Fruit fly (Drosophila melanogaster) whole organism, wandering third instar larva: ENCODE measurements around the gene msb1l.

ENCODE experiments used
- Abd-B ChIP-seq: fragments of >200 bp; optimal IDR thresholded peaks from 2 replicates; lab custom pipeline; 2017; ENCODE audit warnings: missing biosample characterization, missing genetic modification characterization
- CG32264 ChIP-seq: fragments of 200-800 bp; sonication (Bioruptor generic); optimal IDR thresholded peaks from 2 replicates; lab custom pipeline; 2016; ENCODE audit warnings: missing biosample characterization, missing genetic modification characterization
- CG9705 ChIP-seq: fragments of 200-800 bp; sonication (Bioruptor generic); optimal IDR thresholded peaks from 2 replicates; lab custom pipeline; 2018; ENCODE audit warnings: missing biosample characterization, mild to moderate bottlenecking, missing genetic modification characterization
- CrebA ChIP-seq: fragments of 200-800 bp; sonication (Bioruptor generic); optimal IDR thresholded peaks from 2 replicates; lab custom pipeline; 2016; ENCODE audit warnings: missing biosample characterization, mild to moderate bottlenecking, missing genetic modification characterization, borderline replicate concordance
- Dfd ChIP-seq: fragments of >200 bp; optimal IDR thresholded peaks from 2 replicates; lab custom pipeline; 2017; ENCODE audit warnings: missing biosample characterization, missing genetic modification characterization
- Dif ChIP-seq: fragments of 200-275, 200-300 bp; sonication (Bioruptor generic); optimal IDR thresholded peaks from 2 replicates; lab custom pipeline; 2018; ENCODE audit warnings: missing biosample characterization, missing genetic modification characterization; ENCODE audit not compliant: partially characterized antibody
- GATAd ChIP-seq: sonication (Bioruptor generic); optimal IDR thresholded peaks from 2 replicates; lab custom pipeline; 2016; ENCODE audit warnings: missing biosample characterization, missing genetic modification characterization
- HLH106 ChIP-seq: fragments of 200-800 bp; optimal IDR thresholded peaks from 3 replicates; lab custom pipeline; 2019; ENCODE audit warnings: missing biosample characterization, mild to moderate bottlenecking, missing genetic modification characterization, moderate library complexity
- Hnf4 ChIP-seq: fragments of 200-800 bp; sonication (Bioruptor generic); optimal IDR thresholded peaks from 2 replicates; lab custom pipeline; 2016; ENCODE audit warnings: missing biosample characterization, mild to moderate bottlenecking, missing genetic modification characterization
- Hr78 ChIP-seq: fragments of >200 bp; optimal IDR thresholded peaks from 2 replicates; lab custom pipeline; 2017; ENCODE audit warnings: missing biosample characterization, missing genetic modification characterization
- Hr83 ChIP-seq: fragments of 200-300 bp; sonication (Bioruptor generic); optimal IDR thresholded peaks from 2 replicates; lab custom pipeline; 2016; ENCODE audit warnings: missing biosample characterization, mild to moderate bottlenecking, missing genetic modification characterization, moderate library complexity; ENCODE audit not compliant: poor library complexity, severe bottlenecking
- Jra ChIP-seq: sonication (Bioruptor generic); optimal IDR thresholded peaks from 2 replicates; lab custom pipeline; 2016; ENCODE audit warnings: missing biosample characterization, missing genetic modification characterization
- Mio ChIP-seq: sonication (Bioruptor generic); optimal IDR thresholded peaks from 2 replicates; lab custom pipeline; 2016; ENCODE audit warnings: missing biosample characterization, missing genetic modification characterization
- Myc ChIP-seq: fragments of >200 bp; optimal IDR thresholded peaks from 2 replicates; lab custom pipeline; 2017
- N ChIP-seq: fragments of >200 bp; optimal IDR thresholded peaks from 2 replicates; lab custom pipeline; 2018; ENCODE audit warnings: missing biosample characterization, missing external identifiers, missing genetic modification characterization
- OdsH ChIP-seq: fragments of 200-800 bp; sonication (Bioruptor generic); optimal IDR thresholded peaks from 2 replicates; lab custom pipeline; 2016; ENCODE audit warnings: missing biosample characterization, mild to moderate bottlenecking, missing genetic modification characterization
- Rel ChIP-seq, 2 experiments: fragments of 200-800 bp; sonication (Bioruptor generic) in 1 of 2; optimal IDR thresholded peaks; 2 replicates in 1 of 2; 3 replicates in 1 of 2; lab custom pipeline; 2016 to 2019; ENCODE audit warnings: mild to moderate bottlenecking in 2 of 2, missing biosample characterization in 2 of 2, missing genetic modification characterization in 2 of 2, moderate library complexity in 1 of 2
- Sp1 ChIP-seq: fragments of 200-800 bp; sonication (Bioruptor generic); optimal IDR thresholded peaks from 3 replicates; lab custom pipeline; 2019; ENCODE audit warnings: missing biosample characterization, mild to moderate bottlenecking, missing genetic modification characterization, moderate library complexity
- Vsx2 ChIP-seq: fragments of 200-300, 225-300 bp; sonication (Bioruptor generic); optimal IDR thresholded peaks from 2 replicates; lab custom pipeline; 2018; ENCODE audit warnings: missing biosample characterization, missing genetic modification characterization; ENCODE audit not compliant: partially characterized antibody
- br ChIP-seq: fragments of 200-800 bp; sonication (Bioruptor generic); optimal IDR thresholded peaks from 2 replicates; lab custom pipeline; 2016; ENCODE audit warnings: missing biosample characterization, missing genetic modification characterization
- brk ChIP-seq: fragments of 200-800 bp; sonication (Bioruptor generic); optimal IDR thresholded peaks from 2 replicates; lab custom pipeline; 2016; ENCODE audit warnings: missing biosample characterization, mild to moderate bottlenecking, missing genetic modification characterization
- dl ChIP-seq, 2 experiments: fragments of 175-275, 200-275 bp in 1 of 2; fragments of 200-275 bp in 1 of 2; sonication (Bioruptor generic); optimal IDR thresholded peaks; lab custom pipeline; 2018; ENCODE audit warnings: mild to moderate bottlenecking in 2 of 2, missing biosample characterization in 2 of 2, missing genetic modification characterization in 2 of 2, moderate library complexity in 2 of 2; ENCODE audit not compliant: partially characterized antibody in 2 of 2, insufficient read depth in 1 of 2
- dmrt93B ChIP-seq: fragments of 200-800 bp; sonication (Bioruptor generic); optimal IDR thresholded peaks from 2 replicates; lab custom pipeline; 2018; ENCODE audit warnings: missing biosample characterization, mild to moderate bottlenecking, missing genetic modification characterization
- dsf ChIP-seq: sonication (Bioruptor generic); optimal IDR thresholded peaks from 2 replicates; lab custom pipeline; 2016; ENCODE audit warnings: missing biosample characterization, missing genetic modification characterization, borderline replicate concordance
- ey ChIP-seq: fragments of 200-800 bp; sonication (Bioruptor generic); optimal IDR thresholded peaks from 2 replicates; lab custom pipeline; 2016; ENCODE audit warnings: missing biosample characterization, missing genetic modification characterization
- foxo ChIP-seq, 2 experiments: fragments of 200-800 bp; sonication (Bioruptor generic); optimal IDR thresholded peaks; 2 replicates in 1 of 2; 3 replicates in 1 of 2; lab custom pipeline; 2016 to 2017; ENCODE audit warnings: missing biosample characterization in 2 of 2, missing genetic modification characterization in 2 of 2
- fru ChIP-seq: fragments of 200-800 bp; sonication (Bioruptor generic); optimal IDR thresholded peaks from 3 replicates; lab custom pipeline; 2016; ENCODE audit warnings: missing biosample characterization, mild to moderate bottlenecking, missing genetic modification characterization
- h ChIP-seq: fragments of 200-800 bp; sonication (Bioruptor generic); optimal IDR thresholded peaks from 3 replicates; lab custom pipeline; 2016; ENCODE audit warnings: missing biosample characterization, mild to moderate bottlenecking, missing genetic modification characterization
- jim ChIP-seq: fragments of 175-275, 200-325 bp; sonication (Bioruptor generic); optimal IDR thresholded peaks from 2 replicates; lab custom pipeline; 2016; ENCODE audit warnings: missing biosample characterization, mild to moderate bottlenecking, missing genetic modification characterization
- lola ChIP-seq: fragments of >200 bp; optimal IDR thresholded peaks from 2 replicates; lab custom pipeline; 2017; ENCODE audit warnings: missing biosample characterization, missing genetic modification characterization
- pan ChIP-seq: fragments of >200 bp; optimal IDR thresholded peaks from 2 replicates; lab custom pipeline; 2017
- psq ChIP-seq: fragments of 200-800 bp; sonication (Bioruptor generic); optimal IDR thresholded peaks from 3 replicates; lab custom pipeline; 2017; ENCODE audit warnings: missing biosample characterization, mild to moderate bottlenecking, missing genetic modification characterization, moderate library complexity
- rgr ChIP-seq: fragments of 200-800 bp; sonication (Bioruptor generic); optimal IDR thresholded peaks from 3 replicates; lab custom pipeline; 2016; ENCODE audit warnings: missing biosample characterization, mild to moderate bottlenecking, missing genetic modification characterization
- sage ChIP-seq: fragments of 200-800 bp; sonication (Bioruptor generic); optimal IDR thresholded peaks from 2 replicates; lab custom pipeline; 2016; ENCODE audit warnings: missing biosample characterization, mild to moderate bottlenecking, missing genetic modification characterization
- sv ChIP-seq: fragments of 200-800 bp; sonication (Bioruptor generic); optimal IDR thresholded peaks from 3 replicates; lab custom pipeline; 2016; ENCODE audit warnings: missing biosample characterization, missing genetic modification characterization
- tai ChIP-seq: sonication (Bioruptor generic); optimal IDR thresholded peaks from 2 replicates; lab custom pipeline; 2016; ENCODE audit warnings: missing biosample characterization, missing genetic modification characterization
- usp ChIP-seq: fragments of >200 bp; optimal IDR thresholded peaks from 2 replicates; lab custom pipeline; 2017; ENCODE audit warnings: missing biosample characterization, missing genetic modification characterization
- woc ChIP-seq: sonication (Bioruptor generic); optimal IDR thresholded peaks from 2 replicates; lab custom pipeline; 2016; ENCODE audit warnings: missing biosample characterization, mild to moderate bottlenecking, missing genetic modification characterization

msb1l gene

dm6 chr2L:19577187-19577765, at the start of gene msb1l, which contains the start of gene spi:
TSS of gene msb1l (plus strand) at chr2L:19577701.
TSS of gene spi (minus strand) at chr2L:19577315.
- TF ChIP-seq br (GFP tag; lab: Kevin White, UChicago) (no peak), ey (GFP tag; lab: Kevin White, UChicago) (peak; percentile 23), fru (GFP tag; lab: Kevin White, UChicago) (no peak), sv (no peak), N (no peak), Sp1 (peak; percentile 41), sage (GFP tag; lab: Kevin White, UChicago) (no peak), tai (GFP tag; lab: Kevin White, UChicago) (no peak), Dif (GFP tag; lab: Kevin White, UChicago) (no peak), Dfd (no peak), Hr78 (GFP tag; lab: Kevin White, UChicago) (no peak), Hnf4 (GFP tag; lab: Kevin White, UChicago) (no peak), Vsx2 (no peak), HLH106 (peak; percentile 72), GATAd (GFP tag; lab: Kevin White, UChicago) (no peak), OdsH (GFP tag; lab: Kevin White, UChicago) (peak; percentile 16), Jra (peak; percentile 2), pan (lab: Kevin White, UChicago) (no peak), Myc (peak; percentile 75), dl (GFP tag; optimal IDR thresholded peaks at IDR 0.05; lab: Kevin White, UChicago; ENCODE audit: insufficient read depth in 1 of 2, partially characterized antibody in 2 of 2) (no peak), rgr (GFP tag; lab: Kevin White, UChicago) (peak; percentile 48), Hr83 (GFP tag; lab: Kevin White, UChicago) (peak; percentile 39), jim (no peak), CG32264 (GFP tag; lab: Kevin White, UChicago) (no peak), Mio (no peak), foxo (GFP tag; optimal IDR thresholded peaks at IDR 0.05; lab: Kevin White, UChicago) (peak in 1 of 2 experiments; percentile 69), psq (peak; percentile 36), woc (GFP tag; lab: Kevin White, UChicago) (peak; percentile 61), Rel (GFP tag; optimal IDR thresholded peaks at IDR 0.05; lab: Kevin White, UChicago) (no peak), Rel (tag; optimal IDR thresholded peaks at IDR 0.05; lab: Kevin White, UChicago) (no peak), dsf (peak; percentile 44), brk (GFP tag; lab: Kevin White, UChicago) (no peak), CrebA (GFP tag; lab: Kevin White, UChicago) (no peak), usp (no peak), lola (GFP tag; lab: Kevin White, UChicago) (no peak), CG9705 (GFP tag; lab: Kevin White, UChicago) (peak; percentile 3), dmrt93B (peak; percentile 20), h (peak; percentile 60), Abd-B (GFP tag; lab: Kevin White, UChicago) (no peak)

DNA sequence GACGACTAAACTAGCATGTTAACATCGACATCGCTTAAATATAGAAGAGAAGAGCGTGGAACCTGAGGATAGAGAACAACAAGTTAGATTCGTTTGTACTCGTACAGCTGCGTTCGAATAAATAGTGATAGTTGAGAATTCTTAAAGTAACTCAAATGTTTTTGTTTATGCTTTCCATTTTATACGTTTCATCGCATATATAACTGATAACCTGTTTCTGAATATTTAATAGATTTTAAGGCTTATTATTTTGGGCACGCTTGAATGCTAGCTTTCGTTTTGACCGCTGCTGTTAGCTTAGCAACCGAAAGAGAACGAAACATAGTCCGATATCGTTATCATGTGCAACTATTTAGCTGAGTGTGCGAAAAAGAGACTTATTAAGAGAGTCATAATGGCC, 49.2 kb upstream of the msb1l start:
- peak; percentile 95 for TF ChIP-seq sv
- no peak for TF ChIP-seq Jra
- TF ChIP-seq ey (GFP tag; lab: Kevin White, UChicago): peak; percentile 96
- TF ChIP-seq Sp1: peak; percentile 96
- TF ChIP-seq dsf: peak; percentile 25
- no peak for TF ChIP-seq GATAd (GFP tag; lab: Kevin White, UChicago)
- TF ChIP-seq Hnf4 (GFP tag; lab: Kevin White, UChicago): no peak
- peak; percentile 98 for TF ChIP-seq fru (GFP tag; lab: Kevin White, UChicago)
- TF ChIP-seq CG32264 (GFP tag; lab: Kevin White, UChicago): peak; percentile 53
- TF ChIP-seq Vsx2: no peak
- peak; percentile 80 for TF ChIP-seq Rel (GFP tag; optimal IDR thresholded peaks at IDR 0.05; lab: Kevin White, UChicago)
- no peak for TF ChIP-seq Rel (tag; optimal IDR thresholded peaks at IDR 0.05; lab: Kevin White, UChicago)
- peak; percentile 95 for TF ChIP-seq h
- TF ChIP-seq Myc: no peak
- peak; percentile 45 for TF ChIP-seq woc (GFP tag; lab: Kevin White, UChicago)
- peak; percentile 30 for TF ChIP-seq dmrt93B
- peak; percentile 90 for TF ChIP-seq psq
- no peak for TF ChIP-seq usp
- no peak for TF ChIP-seq lola (GFP tag; lab: Kevin White, UChicago)
- no peak for TF ChIP-seq jim
- no peak for TF ChIP-seq tai (GFP tag; lab: Kevin White, UChicago)
- TF ChIP-seq HLH106: peak; percentile 76
- TF ChIP-seq CG9705 (GFP tag; lab: Kevin White, UChicago): no peak
- TF ChIP-seq OdsH (GFP tag; lab: Kevin White, UChicago): peak; percentile 94
- no peak for TF ChIP-seq Hr78 (GFP tag; lab: Kevin White, UChicago)
- no peak for TF ChIP-seq Dif (GFP tag; lab: Kevin White, UChicago)
- peak; percentile 93 for TF ChIP-seq br (GFP tag; lab: Kevin White, UChicago)
- TF ChIP-seq CrebA (GFP tag; lab: Kevin White, UChicago): no peak
- no peak for TF ChIP-seq Dfd
- TF ChIP-seq pan (lab: Kevin White, UChicago): no peak
- TF ChIP-seq foxo (GFP tag; optimal IDR thresholded peaks at IDR 0.05; lab: Kevin White, UChicago): peak; percentile 77 to 98
- no peak for TF ChIP-seq N
- peak; percentile 94 for TF ChIP-seq rgr (GFP tag; lab: Kevin White, UChicago)
- peak; percentile 21 for TF ChIP-seq Hr83 (GFP tag; lab: Kevin White, UChicago)
- TF ChIP-seq Abd-B (GFP tag; lab: Kevin White, UChicago): no peak
- TF ChIP-seq Mio: peak; percentile 46
- TF ChIP-seq dl (GFP tag; optimal IDR thresholded peaks at IDR 0.05; lab: Kevin White, UChicago; ENCODE audit: insufficient read depth in 1 of 2, partially characterized antibody in 2 of 2): no peak
- TF ChIP-seq brk (GFP tag; lab: Kevin White, UChicago): no peak
- no peak for TF ChIP-seq sage (GFP tag; lab: Kevin White, UChicago)
